In the genomic region with DNA sequence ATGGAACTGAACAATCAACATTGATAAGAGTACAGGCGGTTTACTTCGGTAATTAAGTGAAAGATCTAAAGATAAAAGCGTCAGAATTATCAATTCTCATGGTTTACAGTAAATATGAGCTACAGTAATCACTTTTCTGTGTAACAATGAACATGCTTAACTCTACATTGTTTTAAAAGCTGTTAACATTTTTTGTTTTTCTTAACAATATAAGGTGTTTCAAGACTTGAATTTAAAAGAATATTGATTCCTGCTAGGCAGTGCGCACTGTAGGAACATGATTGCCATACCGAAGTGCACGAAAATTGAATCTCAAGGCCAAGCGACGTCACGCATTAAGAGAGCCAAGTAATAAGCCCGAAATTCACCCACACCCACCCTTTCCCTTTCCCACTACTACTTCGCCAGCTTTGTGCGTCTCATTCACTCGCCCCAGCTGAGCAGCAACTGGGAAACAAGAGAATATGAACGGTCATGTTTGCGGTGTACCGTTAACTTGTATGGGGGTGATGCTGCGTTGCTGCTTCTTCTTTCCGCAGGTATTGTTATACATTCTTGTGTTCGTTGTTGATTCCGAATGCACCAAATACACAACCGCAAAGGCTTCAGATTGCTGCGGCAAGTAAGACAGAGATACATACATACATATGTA, we compare ENCODE assay signal across 1 fruit fly cellular context.
A peak's percentile ranks its signal among the peaks of the same experiment; 100 is the strongest.
TF ChIP-seq lines count a peak whose summit lies in the region.

No protein-coding gene starts in this region.

TF ChIP-seq in whole organism, embryonic, 481 proteins besides CTCF, POLR2A, EP300 and RAD21 (continued from another document and continues in another):
- TF ChIP-seq dmrt11E (tag; optimal IDR thresholded peaks at IDR 0.05; lab: Kevin White, UChicago) (peak; percentile 38), Neu2 (GFP tag; optimal IDR thresholded peaks at IDR 0.05; lab: Kevin White, UChicago; ENCODE audit: borderline replicate concordance) (no peak), gcm (GFP tag; optimal IDR thresholded peaks at IDR 0.05; lab: Kevin White, UChicago) (no peak), al (GFP tag; IDR thresholded peaks at IDR 0.05; lab: Robert Waterston, UW) (peak; percentile 14; the same call in 1 of the 2 replicates), ranshi (GFP tag; IDR thresholded peaks at IDR 0.05; lab: Robert Waterston, UW) (peak; percentile 72; the same call in 1 of the 2 replicates), stc (GFP tag; IDR thresholded peaks at IDR 0.05; lab: Robert Waterston, UW) (peak; percentile 53; the same call in 1 of the 2 replicates), CG6854 (GFP tag; optimal IDR thresholded peaks at IDR 0.05; lab: Kevin White, UChicago) (no peak), klu (GFP tag; IDR thresholded peaks at IDR 0.05; lab: Robert Waterston, UW) (no peak; the same call in 1 of the 2 replicates), CG6791 (GFP tag; IDR thresholded peaks at IDR 0.05; lab: Robert Waterston, UW; ENCODE audit: partially characterized antibody) (no peak), hkb (optimal IDR thresholded peaks at IDR 0.05; lab: Kevin White, UChicago) (no peak), hkb (GFP tag; IDR thresholded peaks at IDR 0.05; lab: Robert Waterston, UW) (peak; percentile 73), Mad (GFP tag; optimal IDR thresholded peaks at IDR 0.05; lab: Kevin White, UChicago) (no peak), CG4328 (GFP tag; optimal IDR thresholded peaks at IDR 0.05; lab: Kevin White, UChicago) (no peak), pfk (GFP tag; optimal IDR thresholded peaks at IDR 0.05; lab: Kevin White, UChicago) (no peak), CG7271 (tag; optimal IDR thresholded peaks at IDR 0.05; lab: Kevin White, UChicago) (no peak), lov (optimal IDR thresholded peaks at IDR 0.05; lab: Kevin White, UChicago) (no peak), lov (GFP tag; IDR thresholded peaks at IDR 0.05; lab: Robert Waterston, UW) (peak; percentile 50; the same call in 1 of the 3 replicates), CG3995 (GFP tag; optimal IDR thresholded peaks at IDR 0.05; lab: Kevin White, UChicago) (peak; percentile 11), B-H2 (GFP tag; optimal IDR thresholded peaks at IDR 0.05; lab: Kevin White, UChicago) (peak; percentile 33), lilli (GFP tag; optimal IDR thresholded peaks at IDR 0.05; lab: Kevin White, UChicago) (peak; percentile 56), mirr (GFP tag; optimal IDR thresholded peaks at IDR 0.05; lab: Kevin White, UChicago) (peak; percentile 31), CG1024 (GFP tag; IDR thresholded peaks at IDR 0.05; lab: Robert Waterston, UW) (no peak), CG30020 (tag; optimal IDR thresholded peaks at IDR 0.05; lab: Kevin White, UChicago) (no peak), twi (tag; optimal IDR thresholded peaks at IDR 0.05; lab: Kevin White, UChicago) (no peak), sqz (GFP tag; optimal IDR thresholded peaks at IDR 0.05; lab: Kevin White, UChicago) (no peak), sug (tag; optimal IDR thresholded peaks at IDR 0.05; lab: Kevin White, UChicago) (peak; percentile 45), CG10565 (GFP tag; optimal IDR thresholded peaks at IDR 0.05; lab: Kevin White, UChicago) (no peak), CG10209 (GFP tag; optimal IDR thresholded peaks at IDR 0.05; lab: Kevin White, UChicago) (peak; percentile 45), Bgb (GFP tag; IDR thresholded peaks at IDR 0.05; lab: Robert Waterston, UW; ENCODE audit: partially characterized antibody) (no peak; the same call in 1 of the 2 replicates), CkIIα-i1 (GFP tag; IDR thresholded peaks at IDR 0.05; lab: Robert Waterston, UW) (no peak), repo (GFP tag; optimal IDR thresholded peaks at IDR 0.05; lab: Kevin White, UChicago) (peak; percentile 17), CG8359 (GFP tag; optimal IDR thresholded peaks at IDR 0.05; lab: Kevin White, UChicago; ENCODE audit: borderline replicate concordance) (no peak), CG15479 (GFP tag; optimal IDR thresholded peaks at IDR 0.05; lab: Kevin White, UChicago) (no peak), peb (GFP tag; IDR thresholded peaks at IDR 0.05; lab: Robert Waterston, UW) (0 out of 2 replicates have a peak, but pooled peaks have one; percentile 12), Sry-β (GFP tag; optimal IDR thresholded peaks at IDR 0.05; lab: Kevin White, UChicago) (no peak), dimm (GFP tag; IDR thresholded peaks at IDR 0.05; lab: Robert Waterston, UW) (peak; percentile 59), CoRest (tag; optimal IDR thresholded peaks at IDR 0.05; lab: Kevin White, UChicago) (peak; percentile 70), CG3163 (GFP tag; optimal IDR thresholded peaks at IDR 0.05; lab: Kevin White, UChicago) (peak; percentile 37), CG17829 (tag; optimal IDR thresholded peaks at IDR 0.05; lab: Kevin White, UChicago) (peak; percentile 55), CG18619 (GFP tag; optimal IDR thresholded peaks at IDR 0.05; lab: Kevin White, UChicago) (peak; percentile 49), p53 (GFP tag; optimal IDR thresholded peaks at IDR 0.05; lab: Kevin White, UChicago) (no peak), C15 (GFP tag; IDR thresholded peaks at IDR 0.05; lab: Robert Waterston, UW) (no peak), Fer1 (GFP tag; optimal IDR thresholded peaks at IDR 0.05; lab: Kevin White, UChicago) (peak; percentile 62), CG7357 (GFP tag; IDR thresholded peaks at IDR 0.05; lab: Robert Waterston, UW) (peak; percentile 42; the same call in 1 of the 3 replicates), Hsf (GFP tag; optimal IDR thresholded peaks at IDR 0.05; lab: Kevin White, UChicago) (peak; percentile 43), Chrac-16 (GFP tag; optimal IDR thresholded peaks at IDR 0.05; lab: Kevin White, UChicago) (peak; percentile 52), CG2129 (GFP tag; IDR thresholded peaks at IDR 0.05; lab: Robert Waterston, UW; ENCODE audit: partially characterized antibody) (no peak), ftz-f1 (GFP tag; optimal IDR thresholded peaks at IDR 0.05; lab: Kevin White, UChicago) (peak; percentile 39), kay (GFP tag; optimal IDR thresholded peaks at IDR 0.05; lab: Kevin White, UChicago) (no peak), HmgZ (tag; optimal IDR thresholded peaks at IDR 0.05; lab: Kevin White, UChicago) (peak; percentile 60), CG2889 (GFP tag; IDR thresholded peaks at IDR 0.05; lab: Robert Waterston, UW) (no peak), CG8290 (GFP tag; optimal IDR thresholded peaks at IDR 0.05; lab: Kevin White, UChicago) (no peak), CG8290 (tag; optimal IDR thresholded peaks at IDR 0.05; lab: Kevin White, UChicago) (peak in 1 of 2 experiments; percentile 83), CG6175 (GFP tag; IDR thresholded peaks at IDR 0.05; lab: Robert Waterston, UW) (no peak), Atf3 (GFP tag; optimal IDR thresholded peaks at IDR 0.05; lab: Kevin White, UChicago) (peak; percentile 8), Adf1 (GFP tag; IDR thresholded peaks at IDR 0.05; lab: Robert Waterston, UW) (peak; percentile 40; the same call in 1 of the 2 replicates), onecut (GFP tag; IDR thresholded peaks at IDR 0.05; lab: Robert Waterston, UW) (peak; percentile 42; the same call in 1 of the 2 replicates), CG13296 (GFP tag; optimal IDR thresholded peaks at IDR 0.05; lab: Kevin White, UChicago) (peak; percentile 47), Hand (GFP tag; optimal IDR thresholded peaks at IDR 0.05; lab: Kevin White, UChicago) (peak; percentile 51), CG4424 (GFP tag; optimal IDR thresholded peaks at IDR 0.05; lab: Kevin White, UChicago) (peak; percentile 34), CG3726 (GFP tag; IDR thresholded peaks at IDR 0.05; lab: Robert Waterston, UW) (no peak), her (GFP tag; optimal IDR thresholded peaks at IDR 0.05; lab: Kevin White, UChicago) (peak; percentile 48), prd (optimal IDR thresholded peaks at IDR 0.05; lab: Kevin White, UChicago) (no peak), prd (GFP tag; IDR thresholded peaks at IDR 0.05; lab: Robert Waterston, UW) (peak; percentile 85), pan (optimal IDR thresholded peaks at IDR 0.05; lab: Kevin White, UChicago) (no peak), pan (GFP tag; optimal IDR thresholded peaks at IDR 0.05 in 1 of 2, IDR thresholded peaks at IDR 0.05 in 1 of 2) (peak in 1 of 2 experiments; percentile 83), nerfin-1 (tag; optimal IDR thresholded peaks at IDR 0.05; lab: Kevin White, UChicago) (peak; percentile 33), h (optimal IDR thresholded peaks at IDR 0.05; lab: Kevin White, UChicago) (no peak), CG30431 (GFP tag; optimal IDR thresholded peaks at IDR 0.05; lab: Kevin White, UChicago) (no peak), oc (tag; optimal IDR thresholded peaks at IDR 0.05; lab: Kevin White, UChicago) (peak; percentile 21), Drgx (GFP tag; IDR thresholded peaks at IDR 0.05; lab: Robert Waterston, UW) (peak; percentile 60), CG8388 (GFP tag; optimal IDR thresholded peaks at IDR 0.05; lab: Kevin White, UChicago) (peak; percentile 6), abd-A (tag; optimal IDR thresholded peaks at IDR 0.05; lab: Kevin White, UChicago) (no peak), Hr78 (GFP tag; optimal IDR thresholded peaks at IDR 0.05; lab: Kevin White, UChicago) (peak in 1 of 2 experiments; percentile 13), wdn (GFP tag; IDR thresholded peaks at IDR 0.05; lab: Robert Waterston, UW) (peak; percentile 46; the same call in 1 of the 2 replicates), CG4404 (GFP tag; IDR thresholded peaks at IDR 0.05; lab: Robert Waterston, UW) (no peak; the same call in 1 of the 2 replicates), mld (GFP tag; IDR thresholded peaks at IDR 0.05; lab: Robert Waterston, UW; ENCODE audit: partially characterized antibody) (no peak), usp (GFP tag; optimal IDR thresholded peaks at IDR 0.05; lab: Kevin White, UChicago) (no peak), Usf (GFP tag; optimal IDR thresholded peaks at IDR 0.05; lab: Kevin White, UChicago) (peak; percentile 47), lola (GFP tag; optimal IDR thresholded peaks at IDR 0.05; lab: Kevin White, UChicago) (peak in 1 of 3 experiments; percentile 18), PHDP (tag; optimal IDR thresholded peaks at IDR 0.05; lab: Kevin White, UChicago) (peak; percentile 75), shn (GFP tag; optimal IDR thresholded peaks at IDR 0.05; lab: Kevin White, UChicago) (peak; percentile 31), CG15011 (GFP tag; optimal IDR thresholded peaks at IDR 0.05; lab: Kevin White, UChicago) (no peak), sim (GFP tag; IDR thresholded peaks at IDR 0.05; lab: Robert Waterston, UW) (no peak), grn (GFP tag; optimal IDR thresholded peaks at IDR 0.05; lab: Kevin White, UChicago) (no peak), CG9215 (GFP tag; IDR thresholded peaks at IDR 0.05; lab: Robert Waterston, UW) (no peak), mam (GFP tag; optimal IDR thresholded peaks at IDR 0.05; lab: Kevin White, UChicago) (peak; percentile 65), Gug (GFP tag; IDR thresholded peaks at IDR 0.05; lab: Robert Waterston, UW) (peak; percentile 57; the same call in 3 of the 4 replicates), CG16863 (GFP tag; optimal IDR thresholded peaks at IDR 0.05; lab: Kevin White, UChicago) (peak; percentile 33), CG9609 (GFP tag; optimal IDR thresholded peaks at IDR 0.05; lab: Kevin White, UChicago) (peak; percentile 40), CG2116 (GFP tag; optimal IDR thresholded peaks at IDR 0.05; lab: Kevin White, UChicago) (no peak), crp (GFP tag; optimal IDR thresholded peaks at IDR 0.05; lab: Kevin White, UChicago) (no peak), CG6254 (GFP tag; optimal IDR thresholded peaks at IDR 0.05; lab: Kevin White, UChicago) (no peak), Hmx (GFP tag; optimal IDR thresholded peaks at IDR 0.05; lab: Kevin White, UChicago) (no peak), pum (GFP tag; optimal IDR thresholded peaks at IDR 0.05; lab: Kevin White, UChicago) (peak; percentile 14), Sox102F (GFP tag; optimal IDR thresholded peaks at IDR 0.05; lab: Kevin White, UChicago) (peak; percentile 67), CG9797 (GFP tag; optimal IDR thresholded peaks at IDR 0.05; lab: Kevin White, UChicago) (no peak), CG14860 (GFP tag; IDR thresholded peaks at IDR 0.05; lab: Robert Waterston, UW; ENCODE audit: partially characterized antibody) (no peak), gro (GFP tag; optimal IDR thresholded peaks at IDR 0.05; lab: Kevin White, UChicago) (peak; percentile 77), CG9727 (GFP tag; optimal IDR thresholded peaks at IDR 0.05; lab: Kevin White, UChicago) (peak; percentile 20), NC2α (GFP tag; optimal IDR thresholded peaks at IDR 0.05; lab: Kevin White, UChicago) (no peak), CG30403 (GFP tag; optimal IDR thresholded peaks at IDR 0.05; lab: Kevin White, UChicago) (peak; percentile 69), CG13775 (GFP tag; optimal IDR thresholded peaks at IDR 0.05; lab: Kevin White, UChicago) (peak; percentile 47), row (GFP tag; IDR thresholded peaks at IDR 0.05; lab: Robert Waterston, UW) (peak; percentile 85), bcd (GFP tag; optimal IDR thresholded peaks at IDR 0.05; lab: Kevin White, UChicago) (peak; percentile 64), CG4854 (GFP tag; optimal IDR thresholded peaks at IDR 0.05; lab: Kevin White, UChicago) (no peak), bowl (GFP tag; IDR thresholded peaks at IDR 0.05; lab: Robert Waterston, UW) (no peak), CG1602 (GFP tag; optimal IDR thresholded peaks at IDR 0.05; lab: Kevin White, UChicago) (peak; percentile 7), CG10543 (GFP tag; optimal IDR thresholded peaks at IDR 0.05; lab: Kevin White, UChicago) (peak; percentile 37), tup (GFP tag; optimal IDR thresholded peaks at IDR 0.05; lab: Kevin White, UChicago) (no peak), ewg (GFP tag; optimal IDR thresholded peaks at IDR 0.05; lab: Kevin White, UChicago) (no peak), CG11695 (GFP tag; IDR thresholded peaks at IDR 0.05; lab: Robert Waterston, UW) (peak; percentile 52), CG12104 (GFP tag; optimal IDR thresholded peaks at IDR 0.05; lab: Kevin White, UChicago) (peak; percentile 15), CG2202 (tag; optimal IDR thresholded peaks at IDR 0.05; lab: Kevin White, UChicago) (no peak), Dfd (GFP tag; optimal IDR thresholded peaks at IDR 0.05; lab: Kevin White, UChicago) (no peak), zen2 (GFP tag; IDR thresholded peaks at IDR 0.05; lab: Robert Waterston, UW; ENCODE audit: partially characterized antibody) (no peak), Kr (GFP tag; optimal IDR thresholded peaks at IDR 0.05; lab: Kevin White, UChicago) (no peak), CG10366 (GFP tag; IDR thresholded peaks at IDR 0.05; lab: Robert Waterston, UW) (peak; percentile 69; the same call in 1 of the 2 replicates), chn (GFP tag; optimal IDR thresholded peaks at IDR 0.05; lab: Kevin White, UChicago) (peak; percentile 15), phol (tag; optimal IDR thresholded peaks at IDR 0.05; lab: Kevin White, UChicago) (peak; percentile 60), CG12071 (GFP tag; optimal IDR thresholded peaks at IDR 0.05; lab: Kevin White, UChicago) (peak; percentile 21), Dip3 (GFP tag; optimal IDR thresholded peaks at IDR 0.05; lab: Kevin White, UChicago) (peak; percentile 60), ATbp (GFP tag; optimal IDR thresholded peaks at IDR 0.05; lab: Kevin White, UChicago) (no peak)
